Fruit fly (Drosophila melanogaster): ENCODE data around the gene hth.

Gene hth

DNA sequence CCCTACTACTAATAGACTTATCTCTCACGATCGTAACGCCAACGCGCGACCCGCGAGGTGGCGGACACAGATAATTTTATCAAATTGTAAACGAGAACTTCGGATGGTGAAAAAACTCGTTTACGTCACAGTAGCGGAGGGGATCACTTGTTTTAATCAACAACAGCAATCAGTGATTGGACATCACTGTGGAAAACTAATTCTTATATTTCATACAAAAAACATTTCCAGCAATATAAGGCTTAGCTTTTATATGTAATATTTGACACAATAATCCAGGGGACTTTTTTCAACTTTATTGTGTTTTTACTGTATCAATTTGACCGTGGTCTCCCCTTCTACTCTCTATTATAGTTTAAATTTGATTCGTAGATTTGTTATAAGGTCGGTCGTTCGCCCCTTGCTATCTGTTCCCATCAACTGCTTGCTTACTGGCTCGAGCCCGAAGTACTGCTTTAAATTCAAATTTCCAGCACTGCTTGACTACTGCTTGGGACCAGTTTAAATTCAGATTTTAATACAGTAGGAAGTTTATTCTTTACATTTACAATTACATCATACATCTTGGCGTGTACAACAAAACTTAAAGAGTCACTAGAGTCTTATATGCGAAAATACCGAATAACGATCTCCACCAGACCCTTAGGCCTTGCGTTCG, 38.0 kb upstream of the hth start, which contains the start of gene CG6465 (continued):
- TF ChIP-seq Vsx1 (GFP tag; optimal IDR thresholded peaks at IDR 0.05) (no peak), ash1 (GFP tag; optimal IDR thresholded peaks at IDR 0.05) (no peak), vfl (GFP tag; optimal IDR thresholded peaks at IDR 0.05) (no peak), bowl (GFP tag; IDR thresholded peaks at IDR 0.05) (no peak), ato (GFP tag; IDR thresholded peaks at IDR 0.05; ENCODE audit: partially characterized antibody) (no peak), CG18011 (GFP tag; optimal IDR thresholded peaks at IDR 0.05) (no peak), gsb-n (tag; optimal IDR thresholded peaks at IDR 0.05) (peak; percentile 29), jumu (GFP tag; optimal IDR thresholded peaks at IDR 0.05) (no peak), CG8290 (GFP tag; optimal IDR thresholded peaks at IDR 0.05) (peak; percentile 39), CG8290 (tag; optimal IDR thresholded peaks at IDR 0.05) (peak; percentile 56 to 76), pho (GFP tag; optimal IDR thresholded peaks at IDR 0.05) (no peak), fu2 (GFP tag; optimal IDR thresholded peaks at IDR 0.05) (no peak), CG2199 (GFP tag; IDR thresholded peaks at IDR 0.05) (peak; percentile 93), abd-A (tag; optimal IDR thresholded peaks at IDR 0.05) (peak; percentile 64), CG10209 (GFP tag; optimal IDR thresholded peaks at IDR 0.05) (no peak), CG14965 (GFP tag; optimal IDR thresholded peaks at IDR 0.05; ENCODE audit: borderline replicate concordance) (no peak), CG32767 (GFP tag; IDR thresholded peaks at IDR 0.05) (no peak), Nf-YA (GFP tag; IDR thresholded peaks at IDR 0.05) (no peak), NC2α (GFP tag; optimal IDR thresholded peaks at IDR 0.05) (no peak), az2 (GFP tag; optimal IDR thresholded peaks at IDR 0.05) (no peak), sc (optimal IDR thresholded peaks at IDR 0.05) (no peak), sc (GFP tag; optimal IDR thresholded peaks at IDR 0.05) (no peak), Blimp-1 (GFP tag; optimal IDR thresholded peaks at IDR 0.05) (peak; percentile 33), wek (GFP tag; optimal IDR thresholded peaks at IDR 0.05) (no peak), ranshi (GFP tag; IDR thresholded peaks at IDR 0.05) (no peak), row (GFP tag; IDR thresholded peaks at IDR 0.05) (peak; percentile 53; the same call in 2 of the 3 replicates), Oaz (GFP tag; IDR thresholded peaks at IDR 0.05) (no peak), btn (GFP tag; optimal IDR thresholded peaks at IDR 0.05) (no peak), CG10274 (GFP tag; optimal IDR thresholded peaks at IDR 0.05) (peak; percentile 32), CG31441 (GFP tag; IDR thresholded peaks at IDR 0.05) (peak; percentile 24; the same call in 1 of the 2 replicates), tap (tag; optimal IDR thresholded peaks at IDR 0.05) (no peak), CG7556 (GFP tag; optimal IDR thresholded peaks at IDR 0.05) (no peak), CG17328 (GFP tag; IDR thresholded peaks at IDR 0.05) (no peak), CG8089 (GFP tag; optimal IDR thresholded peaks at IDR 0.05) (no peak), onecut (GFP tag; IDR thresholded peaks at IDR 0.05) (no peak), cwo (GFP tag; optimal IDR thresholded peaks at IDR 0.05) (no peak), CG16815 (GFP tag; optimal IDR thresholded peaks at IDR 0.05) (no peak), lilli (GFP tag; optimal IDR thresholded peaks at IDR 0.05) (no peak), odd (GFP tag; optimal IDR thresholded peaks at IDR 0.05) (no peak), ken (GFP tag; IDR thresholded peaks at IDR 0.05) (no peak), Lim3 (GFP tag; IDR thresholded peaks at IDR 0.05) (no peak), CG1024 (GFP tag; IDR thresholded peaks at IDR 0.05) (no peak), Six4 (GFP tag; optimal IDR thresholded peaks at IDR 0.05) (no peak), Hmx (GFP tag; optimal IDR thresholded peaks at IDR 0.05) (no peak), CG17359 (tag; optimal IDR thresholded peaks at IDR 0.05) (no peak), CG6791 (GFP tag; IDR thresholded peaks at IDR 0.05; ENCODE audit: partially characterized antibody) (no peak), CG12299 (tag; optimal IDR thresholded peaks at IDR 0.05) (no peak), Eip74EF (GFP tag; optimal IDR thresholded peaks at IDR 0.05) (peak; percentile 24 to 87), gsb (GFP tag; IDR thresholded peaks at IDR 0.05) (peak; percentile 50; the same call in 1 of the 2 replicates), Dek (tag; optimal IDR thresholded peaks at IDR 0.05) (peak; percentile 46), H2.0 (GFP tag; IDR thresholded peaks at IDR 0.05) (no peak)

Measured in whole organism, embryonic.